Worm (Caenorhabditis elegans) whole organism, L4/young adult: ENCODE measurements around the gene fbxb-17.
"Not testable (repeated sequence)": the region's sequence is repeated elsewhere in the genome, so short reads cannot be mapped to it uniquely, and the experiment has no call there.

ENCODE experiments used
- W03F9.2 ChIP-seq: fragments of 150-350 bp; optimal IDR thresholded peaks from 2 replicates; lab custom pipeline; 2014; ENCODE audit warnings: missing biosample characterization, missing genetic modification characterization
- him-1 ChIP-seq: sonication (generic microtip); optimal IDR thresholded peaks from 2 replicates; lab custom pipeline; 2016; ENCODE audit warnings: missing genotype, missing genetic modification reagents, missing genetic modification characterization, missing compliant biosample characterization

ce11 chrII:1636392-1636791 lies 39.8 kb upstream of the fbxb-17 start, which contains the start of gene srg-20:
- TF ChIP-seq W03F9.2, him-1 (tag; lab: Kevin White, UChicago): not testable (repeated sequence)
